Fruit fly (Drosophila melanogaster) S2 (cell line): ENCODE measurements around the gene nrv2.

Experiments used
- CG8478 ChIP-seq: fragments of >200 bp; optimal IDR thresholded peaks from 2 replicates; lab custom pipeline; 2018
- CTCF ChIP-seq, 2 experiments: fragments of >200 bp; optimal IDR thresholded peaks; 2 replicates each; lab custom pipeline; 2018

DNA sequence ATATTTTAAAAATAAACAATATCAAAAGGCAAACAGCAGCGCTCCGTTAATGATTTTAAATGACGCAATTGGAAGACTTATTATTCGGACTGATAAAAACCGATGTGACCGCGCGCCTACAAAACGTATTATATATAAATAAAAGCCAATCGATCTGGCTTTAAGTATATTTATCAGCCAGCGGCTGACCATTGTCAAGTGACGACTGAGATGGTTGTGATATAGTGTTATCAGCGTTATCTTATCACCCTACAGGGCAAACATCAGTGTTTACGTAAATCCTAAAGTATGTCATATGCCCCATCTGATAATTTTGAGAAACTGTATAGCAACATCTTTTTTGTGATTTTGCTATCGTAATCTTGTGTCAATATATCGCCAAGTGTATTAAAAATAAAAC lies 9.3 kb downstream of the nrv2 start:
- no peak for TF ChIP-seq CG8478
- no peak for TF ChIP-seq CTCF (optimal IDR thresholded peaks at IDR 0.05; lab: Kevin White, UChicago)
